Worm (Caenorhabditis elegans) whole organism, midembryonic: ENCODE results near the gene cgt-1.

ENCODE experiments used
- cog-1 ChIP-seq: sonication (generic microtip); optimal IDR thresholded peaks from 2 replicates; lab custom pipeline; 2016; ENCODE audit warnings: missing genetic modification characterization, missing compliant biosample characterization
- flt-1 ChIP-seq: fragments of 200-800 bp; sonication (Bioruptor generic); IDR thresholded peaks from 2 replicates; pipeline ENCODE4 v1.3.6; 2022; ENCODE audit warnings: missing genetic modification characterization, missing compliant biosample characterization
- med-1 ChIP-seq: sonication (generic microtip); optimal IDR thresholded peaks from 2 replicates; lab custom pipeline; 2017; ENCODE audit warnings: missing genetic modification characterization, mild to moderate bottlenecking, missing compliant biosample characterization, antibody characterized with exemption, missing genetic modification reagents; ENCODE audit not compliant: insufficient read depth
- tab-1 ChIP-seq: fragments of 200-800 bp; sonication (Bioruptor generic); IDR thresholded peaks from 2 replicates; pipeline ENCODE4 v1.3.6; 2022; ENCODE audit warnings: missing genetic modification characterization, missing compliant biosample characterization
- ztf-23 ChIP-seq: fragments of 200-800 bp; sonication (Bioruptor generic); IDR thresholded peaks from 2 replicates; pipeline ENCODE4 v1.3.6; 2022; ENCODE audit warnings: missing genetic modification reagents, missing genetic modification characterization, missing compliant biosample characterization

DNA sequence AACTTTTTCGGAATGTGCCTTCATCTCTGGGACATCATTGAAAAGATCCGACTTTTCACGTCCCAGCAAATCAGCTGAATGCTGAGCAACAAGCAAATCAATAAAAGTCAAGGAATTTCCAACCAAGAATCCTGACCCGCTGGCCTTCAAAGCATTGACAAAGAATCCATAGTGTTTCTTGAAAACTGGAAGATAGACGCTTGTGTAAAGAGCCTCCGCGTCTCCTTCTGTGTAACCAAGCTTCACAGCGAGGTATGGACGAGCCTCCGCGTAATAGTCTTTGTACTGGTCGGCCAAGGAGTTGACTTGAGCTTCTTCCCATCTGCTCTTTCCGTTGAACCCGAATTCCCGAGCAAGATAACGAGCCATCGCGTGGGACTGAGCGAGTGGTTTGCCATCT lies 26.7 kb upstream of the cgt-1 start:
- TF ChIP-seq med-1 (GFP tag; lab: Kevin White, UChicago) (no peak), flt-1 (GFP tag; lab: Robert Waterston, UW) (no peak), tab-1 (no peak), ztf-23 (GFP tag; lab: Robert Waterston, UW) (no peak), cog-1 (tag; lab: Kevin White, UChicago) (no peak)
